Worm (Caenorhabditis elegans) whole organism, mixed stage, embryonic: ENCODE data around the gene F59B2.14.

Experiments
- cnd-1 ChIP-seq: fragments of 200-800 bp; sonication (Bioruptor generic); optimal IDR thresholded peaks from 2 replicates; lab custom pipeline; 2018; ENCODE audit warnings: mild to moderate bottlenecking, missing genetic modification characterization, missing compliant biosample characterization
- flh-1 ChIP-seq: fragments of 200-800 bp; sonication (Bioruptor generic); optimal IDR thresholded peaks from 2 replicates; lab custom pipeline; 2018; ENCODE audit warnings: mild to moderate bottlenecking, missing genetic modification characterization, moderate library complexity, missing compliant biosample characterization
- nhr-12 ChIP-seq: fragments of 150-350 bp; optimal IDR thresholded peaks from 2 replicates; lab custom pipeline; 2014; ENCODE audit warnings: missing biosample characterization, missing genetic modification characterization
- nhr-28 ChIP-seq: fragments of 150-350 bp; optimal IDR thresholded peaks from 2 replicates; lab custom pipeline; 2014; ENCODE audit warnings: missing biosample characterization, missing genetic modification characterization
- nhr-76 ChIP-seq: sonication (generic microtip); optimal IDR thresholded peaks from 2 replicates; lab custom pipeline; 2017; ENCODE audit warnings: missing biosample characterization, missing genetic modification characterization
- pha-4 ChIP-seq: fragments of 150-350 bp; optimal IDR thresholded peaks from 2 replicates; lab custom pipeline; 2018; ENCODE audit warnings: missing biosample characterization, missing genetic modification reagents, missing genetic modification characterization
- sem-2 ChIP-seq: fragments of 200-800 bp; sonication (Bioruptor generic); optimal IDR thresholded peaks from 2 replicates; lab custom pipeline; 2018; ENCODE audit warnings: mild to moderate bottlenecking, missing genetic modification characterization, missing compliant biosample characterization
- snpc-4 ChIP-seq: fragments of 150-350 bp; optimal IDR thresholded peaks from 2 replicates; lab custom pipeline; 2014; ENCODE audit warnings: missing biosample characterization, missing genetic modification characterization
- unc-62 ChIP-seq: fragments of 150-350 bp; optimal IDR thresholded peaks from 2 replicates; lab custom pipeline; 2014; ENCODE audit warnings: missing biosample characterization, missing genetic modification reagents, missing genetic modification characterization

- TF ChIP-seq pha-4 (no peak), flh-1 (GFP tag; lab: Kevin White, UChicago) (no peak), snpc-4 (no peak), nhr-76 (tag; lab: Kevin White, UChicago) (no peak), nhr-28 (tag; lab: Kevin White, UChicago) (no peak), nhr-12 (tag; lab: Kevin White, UChicago) (no peak), unc-62 (GFP tag; lab: Kevin White, UChicago) (no peak), sem-2 (GFP tag; lab: Kevin White, UChicago) (no peak), cnd-1 (tag; lab: Kevin White, UChicago) (no peak)
Observed at ce11 chrIII:8996686-8997085, 25.7 kb downstream of the F59B2.14 start, which contains the start of gene skat-1.
